Fruit fly (Drosophila melanogaster): ENCODE data around the gene CG2225.

The CG2225 gene

DNA sequence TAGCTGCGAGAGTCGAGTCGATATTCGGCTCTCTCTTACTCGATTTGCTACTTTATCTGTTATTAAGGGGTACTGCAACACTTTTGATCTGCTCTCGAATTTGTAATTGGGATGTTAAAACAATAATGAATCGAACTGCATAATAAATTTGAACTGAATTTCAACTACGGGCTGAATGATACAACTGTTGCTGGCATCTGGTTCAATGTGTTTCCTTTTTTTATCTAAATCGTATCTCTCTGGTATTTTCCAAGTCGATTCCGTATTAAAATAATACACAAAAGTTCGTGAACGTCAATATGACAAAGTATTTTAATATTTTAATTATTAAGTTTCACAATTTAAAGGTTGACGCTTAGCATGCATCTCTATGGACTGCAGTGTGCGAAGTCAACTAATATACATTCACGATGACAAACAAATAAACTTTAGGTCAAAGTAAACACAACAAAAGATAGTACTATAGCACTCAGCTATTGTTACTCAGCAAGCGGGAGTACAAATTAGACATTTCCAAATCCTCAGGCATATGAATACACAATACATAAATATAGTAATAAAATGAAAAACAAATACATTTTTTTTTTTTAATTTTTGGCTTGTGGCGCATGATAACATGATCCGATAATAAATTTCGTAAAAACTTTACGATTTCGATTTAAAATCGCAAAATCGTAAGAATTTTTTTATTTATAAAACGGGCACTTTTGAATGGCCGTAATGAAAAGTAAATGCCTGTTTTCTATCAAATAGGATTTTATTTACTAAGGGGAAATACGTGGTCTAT, 53.5 kb downstream of the CG2225 start, which contains the start of gene CG2201 (continued):
- TF ChIP-seq CG2712 (tag; optimal IDR thresholded peaks at IDR 0.05) (peak; percentile 73), Antp (GFP tag; optimal IDR thresholded peaks at IDR 0.05) (no peak), H15 (GFP tag; IDR thresholded peaks at IDR 0.05) (0 out of 3 replicates have a peak, but pooled peaks have one; percentile 53), HmgD (GFP tag; optimal IDR thresholded peaks at IDR 0.05) (no peak), Sox100B (GFP tag; optimal IDR thresholded peaks at IDR 0.05) (peak; percentile 69), unc-4 (GFP tag; IDR thresholded peaks at IDR 0.05; ENCODE audit: partially characterized antibody) (no peak), amos (GFP tag; IDR thresholded peaks at IDR 0.05; ENCODE audit: partially characterized antibody) (no peak), unpg (GFP tag; optimal IDR thresholded peaks at IDR 0.05) (peak; percentile 54), nerfin-1 (tag; optimal IDR thresholded peaks at IDR 0.05) (peak; percentile 37), CG6254 (GFP tag; optimal IDR thresholded peaks at IDR 0.05) (peak; percentile 64), CG14667 (GFP tag; IDR thresholded peaks at IDR 0.05) (no peak), bigmax (GFP tag; optimal IDR thresholded peaks at IDR 0.05) (no peak), grau (tag; optimal IDR thresholded peaks at IDR 0.05) (peak; percentile 36), schlank (tag; optimal IDR thresholded peaks at IDR 0.05) (no peak), wdn (GFP tag; IDR thresholded peaks at IDR 0.05) (0 out of 2 replicates have a peak, but pooled peaks have one; percentile 22), CG4707 (GFP tag; optimal IDR thresholded peaks at IDR 0.05) (peak; percentile 14), CG13296 (GFP tag; optimal IDR thresholded peaks at IDR 0.05) (peak; percentile 28), ro (GFP tag; IDR thresholded peaks at IDR 0.05) (no peak), ftz-f1 (GFP tag; optimal IDR thresholded peaks at IDR 0.05) (no peak), CG7839 (tag; optimal IDR thresholded peaks at IDR 0.05) (peak; percentile 33), CG3407 (GFP tag; optimal IDR thresholded peaks at IDR 0.05) (peak; percentile 74), Atf6 (GFP tag; IDR thresholded peaks at IDR 0.05) (peak; percentile 44; the same call in 1 of the 2 replicates), ttk (GFP tag; IDR thresholded peaks at IDR 0.05) (no peak), CG3995 (GFP tag; optimal IDR thresholded peaks at IDR 0.05) (no peak), Fer1 (GFP tag; optimal IDR thresholded peaks at IDR 0.05) (peak; percentile 12), Bdp1 (GFP tag; optimal IDR thresholded peaks at IDR 0.05) (no peak), phol (tag; optimal IDR thresholded peaks at IDR 0.05) (peak; percentile 33), CG4820 (GFP tag; optimal IDR thresholded peaks at IDR 0.05) (no peak), BtbVII (GFP tag; optimal IDR thresholded peaks at IDR 0.05) (no peak), psq (GFP tag; optimal IDR thresholded peaks at IDR 0.05) (peak; percentile 37), CG3726 (GFP tag; IDR thresholded peaks at IDR 0.05) (no peak), Nf-YA (GFP tag; IDR thresholded peaks at IDR 0.05) (peak; percentile 58; the same call in 1 of the 2 replicates), CG8944 (GFP tag; optimal IDR thresholded peaks at IDR 0.05) (no peak), disco-r (GFP tag; optimal IDR thresholded peaks at IDR 0.05) (no peak), gsb (GFP tag; IDR thresholded peaks at IDR 0.05) (no peak), CG17328 (GFP tag; IDR thresholded peaks at IDR 0.05) (peak; percentile 49), CG10366 (GFP tag; IDR thresholded peaks at IDR 0.05) (peak; percentile 43; the same call in 1 of the 2 replicates), Doc2 (GFP tag; IDR thresholded peaks at IDR 0.05) (no peak), Six4 (GFP tag; optimal IDR thresholded peaks at IDR 0.05) (no peak), ewg (GFP tag; optimal IDR thresholded peaks at IDR 0.05) (peak; percentile 49), B-H1 (GFP tag; IDR thresholded peaks at IDR 0.05) (0 out of 3 replicates have a peak, but pooled peaks have one; percentile 17), Hr78 (GFP tag; optimal IDR thresholded peaks at IDR 0.05) (peak in 1 of 2 experiments; percentile 84), org-1 (GFP tag; optimal IDR thresholded peaks at IDR 0.05) (peak; percentile 43), CG4617 (GFP tag; optimal IDR thresholded peaks at IDR 0.05; ENCODE audit: borderline replicate concordance) (peak; percentile 14), CG7987 (GFP tag; optimal IDR thresholded peaks at IDR 0.05) (peak; percentile 51), slou (GFP tag; optimal IDR thresholded peaks at IDR 0.05) (no peak), CG13894 (tag; optimal IDR thresholded peaks at IDR 0.05) (peak; percentile 68), odd (GFP tag; optimal IDR thresholded peaks at IDR 0.05) (peak; percentile 39), Fer3 (tag; optimal IDR thresholded peaks at IDR 0.05) (peak; percentile 20)

Data from whole organism, embryonic.